Worm (Caenorhabditis elegans) whole organism, L4 larva: ENCODE results near the gene sftb-2.

ENCODE experiments used
- D1046.2 ChIP-seq: fragments of 200-800 bp; sonication (Bioruptor generic); IDR thresholded peaks from 2 replicates; pipeline ENCODE4 v1.3.6; 2022; ENCODE audit warnings: missing genetic modification characterization, missing compliant biosample characterization
- F10B5.3 ChIP-seq: sonication (generic microtip); optimal IDR thresholded peaks from 2 replicates; lab custom pipeline; 2016; ENCODE audit warnings: mild to moderate bottlenecking, missing genetic modification characterization, missing compliant biosample characterization
- F26F4.8 ChIP-seq: fragments of 200-800 bp; sonication (Bioruptor generic); conservative IDR thresholded peaks from 2 replicates; pipeline ENCODE4 v1.3.6; 2022; ENCODE audit warnings: missing genetic modification characterization, missing compliant biosample characterization
- F44E2.7 ChIP-seq: fragments of 200-800 bp; sonication (Bioruptor generic); IDR thresholded peaks from 2 replicates; pipeline ENCODE4 v2.1.2; 2022; ENCODE audit warnings: missing genetic modification characterization, missing compliant biosample characterization
- Y48G9A.11 ChIP-seq: fragments of 200-800 bp; sonication (Bioruptor generic); IDR thresholded peaks from 2 replicates; pipeline ENCODE4 v1.3.6; 2022; ENCODE audit warnings: missing genetic modification reagents, missing genetic modification characterization, missing compliant biosample characterization
- Y75B8A.6 ChIP-seq: fragments of 200-800 bp; sonication (Bioruptor generic); IDR thresholded peaks from 2 replicates; pipeline ENCODE4 v1.3.6; 2022; ENCODE audit warnings: missing genetic modification reagents, missing genetic modification characterization, missing compliant biosample characterization
- ZK337.2 ChIP-seq: fragments of 200-800 bp; sonication (Bioruptor generic); IDR thresholded peaks from 2 replicates; pipeline ENCODE4 v1.3.6; 2022; ENCODE audit warnings: missing genetic modification reagents, missing genetic modification characterization, missing compliant biosample characterization
- ama-1 ChIP-seq: fragments of 150-350 bp; optimal IDR thresholded peaks from 2 replicates; lab custom pipeline; 2014; ENCODE audit warnings: inconsistent platforms, mixed read lengths
- arid-1 ChIP-seq: fragments of 200-800 bp; sonication (Bioruptor generic); conservative IDR thresholded peaks from 2 replicates; pipeline ENCODE4 v1.3.6; 2022; ENCODE audit warnings: missing genetic modification reagents, missing genetic modification characterization, missing compliant biosample characterization
- ceh-20 ChIP-seq: fragments of 200-800 bp; sonication (Bioruptor generic); IDR thresholded peaks from 2 replicates; pipeline ENCODE4 v1.3.6; 2022; ENCODE audit warnings: missing genetic modification reagents, missing genetic modification characterization, missing compliant biosample characterization
- ceh-28 ChIP-seq: fragments of 150-350 bp; optimal IDR thresholded peaks from 2 replicates; lab custom pipeline; 2014; ENCODE audit warnings: missing biosample characterization, missing genetic modification reagents, missing genetic modification characterization
- ceh-62 ChIP-seq: sonication (generic microtip); optimal IDR thresholded peaks from 2 replicates; lab custom pipeline; 2017; ENCODE audit warnings: missing biosample characterization, missing genetic modification characterization
- ceh-82 ChIP-seq: sonication (generic microtip); optimal IDR thresholded peaks from 2 replicates; lab custom pipeline; 2017; ENCODE audit warnings: missing biosample characterization, missing genetic modification characterization
- ces-1 ChIP-seq: fragments of 150-350 bp; sonication (generic microtip); optimal IDR thresholded peaks from 4 replicates; lab custom pipeline; 2014; ENCODE audit warnings: missing biosample characterization, missing genetic modification reagents, missing genetic modification characterization
- daf-19 ChIP-seq: fragments of 200-800 bp; sonication (Bioruptor generic); conservative IDR thresholded peaks from 2 replicates; pipeline ENCODE4 v1.3.6; 2022; ENCODE audit warnings: missing genetic modification characterization, missing compliant biosample characterization
- dmd-6 ChIP-seq: fragments of 200-800 bp; sonication (Bioruptor generic); IDR thresholded peaks from 2 replicates; pipeline ENCODE4 v1.3.6; 2022; ENCODE audit warnings: missing genetic modification reagents, missing genetic modification characterization, missing compliant biosample characterization
- dmd-8 ChIP-seq: fragments of 200-800 bp; sonication (Bioruptor generic); IDR thresholded peaks from 2 replicates; pipeline ENCODE4 v1.3.6; 2022; ENCODE audit warnings: missing genetic modification characterization, missing compliant biosample characterization
- dmd-9 ChIP-seq: fragments of 200-800 bp; sonication (Bioruptor generic); IDR thresholded peaks from 2 replicates; pipeline ENCODE4 v1.3.6; 2022; ENCODE audit warnings: missing genetic modification reagents, missing genetic modification characterization, missing compliant biosample characterization
- duxl-1 ChIP-seq: sonication (generic microtip); optimal IDR thresholded peaks from 2 replicates; lab custom pipeline; 2016; ENCODE audit warnings: mild to moderate bottlenecking, missing genetic modification characterization, moderate library complexity, missing compliant biosample characterization; ENCODE audit not compliant: poor library complexity
- dve-1 ChIP-seq: sonication (generic microtip); optimal IDR thresholded peaks from 2 replicates; lab custom pipeline; 2017; ENCODE audit warnings: antibody characterized with exemption, mild to moderate bottlenecking, missing genetic modification characterization, missing compliant biosample characterization; ENCODE audit not compliant: insufficient read depth
- egl-43 ChIP-seq: fragments of 200-800 bp; sonication (Bioruptor generic); IDR thresholded peaks from 2 replicates; pipeline ENCODE4 v1.3.6; 2022; ENCODE audit warnings: missing genetic modification reagents, missing genetic modification characterization, missing compliant biosample characterization
- fkh-10 ChIP-seq: fragments of 150-350 bp; optimal IDR thresholded peaks from 2 replicates; lab custom pipeline; 2014; ENCODE audit warnings: missing biosample characterization, missing genetic modification reagents, missing genetic modification characterization
- fos-1 ChIP-seq: fragments of 150-350 bp; optimal IDR thresholded peaks from 2 replicates; lab custom pipeline; 2014; ENCODE audit warnings: missing biosample characterization, missing genetic modification characterization
- hmg-1.1 ChIP-seq: fragments of 200-800 bp; sonication (Bioruptor generic); IDR thresholded peaks from 2 replicates; pipeline ENCODE4 v1.3.6; 2022; ENCODE audit warnings: missing genetic modification reagents, missing genetic modification characterization, missing compliant biosample characterization
- lin-13 ChIP-seq: fragments of 150-350 bp; optimal IDR thresholded peaks from 2 replicates; lab custom pipeline; 2014; ENCODE audit warnings: missing biosample characterization, missing genetic modification reagents, missing genetic modification characterization
- lin-15B ChIP-seq: fragments of 150-350 bp; sonication (generic microtip); optimal IDR thresholded peaks from 3 replicates; lab custom pipeline; 2014; ENCODE audit warnings: missing biosample characterization, missing genetic modification characterization
- lin-29 ChIP-seq: fragments of 200-800 bp; sonication (Bioruptor generic); IDR thresholded peaks from 2 replicates; pipeline ENCODE4 v1.3.6; 2022; ENCODE audit warnings: missing genetic modification reagents, missing genetic modification characterization, missing compliant biosample characterization
- lin-38 ChIP-seq: fragments of 200-800 bp; sonication (Bioruptor generic); IDR thresholded peaks from 2 replicates; pipeline ENCODE4 v1.3.6; 2022; ENCODE audit warnings: missing genetic modification reagents, missing genetic modification characterization, missing compliant biosample characterization
- lsy-2 ChIP-seq, 2 experiments: fragments of 150-350 bp in 1 of 2; sonication (generic microtip) in 1 of 2; optimal IDR thresholded peaks; 2 replicates each; lab custom pipeline; 2014 to 2017; ENCODE audit warnings: missing biosample characterization in 2 of 2, missing genetic modification characterization in 2 of 2
- madf-5 ChIP-seq, 2 experiments: fragments of 200-800 bp; sonication (Bioruptor generic); IDR thresholded peaks; 2 replicates each; pipeline ENCODE4 v1.3.6; 2022; ENCODE audit warnings: missing compliant biosample characterization in 2 of 2, missing genetic modification characterization in 2 of 2
- mdt-29 ChIP-seq: fragments of 200-800 bp; sonication (Bioruptor generic); IDR thresholded peaks from 2 replicates; pipeline ENCODE4 v1.3.6; 2022; ENCODE audit warnings: missing genetic modification reagents, missing genetic modification characterization, missing compliant biosample characterization
- mep-1 ChIP-seq: fragments of 150-350 bp; sonication (generic microtip); optimal IDR thresholded peaks from 3 replicates; lab custom pipeline; 2014; ENCODE audit warnings: missing biosample characterization, missing genetic modification characterization
- mes-2 ChIP-seq: sonication (generic microtip); optimal IDR thresholded peaks from 2 replicates; lab custom pipeline; 2016; ENCODE audit warnings: missing genotype, mild to moderate bottlenecking, missing genetic modification characterization, missing compliant biosample characterization; ENCODE audit not compliant: poor library complexity, severe bottlenecking
- nhr-102 ChIP-seq: sonication (generic microtip); optimal IDR thresholded peaks from 2 replicates; lab custom pipeline; 2016; ENCODE audit warnings: mild to moderate bottlenecking, missing genetic modification characterization, moderate library complexity, missing compliant biosample characterization
- nhr-11 ChIP-seq: fragments of 150-350 bp; optimal IDR thresholded peaks from 2 replicates; lab custom pipeline; 2014; ENCODE audit warnings: missing biosample characterization, missing genetic modification characterization
- nhr-237 ChIP-seq: sonication (generic microtip); optimal IDR thresholded peaks from 2 replicates; lab custom pipeline; 2017; ENCODE audit warnings: missing biosample characterization, missing genetic modification characterization
- nhr-28 ChIP-seq: fragments of 150-350 bp; optimal IDR thresholded peaks from 2 replicates; lab custom pipeline; 2014; ENCODE audit warnings: missing biosample characterization, missing genetic modification characterization
- nhr-76 ChIP-seq: fragments of 150-350 bp; optimal IDR thresholded peaks from 2 replicates; lab custom pipeline; 2014; ENCODE audit warnings: missing biosample characterization, missing genetic modification characterization
- saeg-2 ChIP-seq: fragments of 200-800 bp; sonication (Bioruptor generic); IDR thresholded peaks from 2 replicates; pipeline ENCODE4 v1.3.6; 2022; ENCODE audit warnings: missing genetic modification reagents, missing genetic modification characterization, missing compliant biosample characterization
- sdz-12 ChIP-seq: fragments of 200-800 bp; sonication (Bioruptor generic); optimal IDR thresholded peaks from 2 replicates; lab custom pipeline; 2018; ENCODE audit warnings: mild to moderate bottlenecking, missing genetic modification characterization, missing compliant biosample characterization
- set-16 ChIP-seq: fragments of 200-800 bp; sonication (Bioruptor generic); IDR thresholded peaks from 2 replicates; pipeline ENCODE4 v1.3.6; 2022; ENCODE audit warnings: missing genetic modification reagents, missing genetic modification characterization, missing compliant biosample characterization
- skn-1 ChIP-seq: fragments of 150-350 bp; optimal IDR thresholded peaks from 2 replicates; lab custom pipeline; 2014; ENCODE audit warnings: missing biosample characterization, missing genetic modification characterization
- snpc-1.2 ChIP-seq: fragments of 200-800 bp; sonication (Bioruptor generic); IDR thresholded peaks from 2 replicates; pipeline ENCODE4 v1.3.6; 2022; ENCODE audit warnings: missing genetic modification reagents, missing genetic modification characterization, missing compliant biosample characterization
- snpc-4 ChIP-seq: fragments of 150-350 bp; optimal IDR thresholded peaks from 2 replicates; lab custom pipeline; 2014; ENCODE audit warnings: missing biosample characterization, missing genetic modification characterization
- spr-1 ChIP-seq: sonication (generic microtip); optimal IDR thresholded peaks from 2 replicates; lab custom pipeline; 2016; ENCODE audit warnings: mild to moderate bottlenecking, missing genetic modification characterization, missing compliant biosample characterization
- tra-1 ChIP-seq: fragments of 200-800 bp; sonication (Bioruptor generic); IDR thresholded peaks from 2 replicates; pipeline ENCODE4 v1.3.6; 2022; ENCODE audit warnings: missing genetic modification reagents, missing genetic modification characterization, missing compliant biosample characterization
- unc-130 ChIP-seq: sonication (generic microtip); optimal IDR thresholded peaks from 2 replicates; lab custom pipeline; 2016; ENCODE audit warnings: missing genetic modification reagents, missing genetic modification characterization, missing compliant biosample characterization
- unc-62 ChIP-seq, 3 experiments: fragments of 150-350 bp in 1 of 3; sonication (generic microtip); optimal IDR thresholded peaks in 2 of 3; peaks in 1 of 3; 1 replicate in 1 of 3; 2 replicates in 2 of 3; lab custom pipeline; 2014 to 2017; ENCODE audit warnings: missing biosample characterization in 3 of 3, missing genetic modification characterization in 3 of 3, missing genetic modification reagents in 3 of 3, missing genotype in 1 of 3
- vab-7 ChIP-seq: fragments of 200-800 bp; sonication (Bioruptor generic); IDR thresholded peaks from 2 replicates; pipeline ENCODE4 v1.3.6; 2022; ENCODE audit warnings: missing genetic modification reagents, missing genetic modification characterization, missing compliant biosample characterization
- zag-1 ChIP-seq: fragments of 150-350 bp; optimal IDR thresholded peaks from 2 replicates; lab custom pipeline; 2014; ENCODE audit warnings: missing biosample characterization, missing genetic modification characterization
- zfp-3 ChIP-seq: fragments of 200-800 bp; sonication (Bioruptor generic); conservative IDR thresholded peaks from 2 replicates; pipeline ENCODE4 v1.3.6; 2022; ENCODE audit warnings: missing genetic modification reagents, missing genetic modification characterization, missing compliant biosample characterization
- zip-2 ChIP-seq: fragments of 150-350 bp; optimal IDR thresholded peaks from 2 replicates; lab custom pipeline; 2014; ENCODE audit warnings: missing biosample characterization, missing genetic modification characterization
- ztf-7 ChIP-seq: fragments of 150-350 bp; optimal IDR thresholded peaks from 2 replicates; lab custom pipeline; 2014; ENCODE audit warnings: missing biosample characterization, missing genetic modification characterization

sftb-2 gene

DNA sequence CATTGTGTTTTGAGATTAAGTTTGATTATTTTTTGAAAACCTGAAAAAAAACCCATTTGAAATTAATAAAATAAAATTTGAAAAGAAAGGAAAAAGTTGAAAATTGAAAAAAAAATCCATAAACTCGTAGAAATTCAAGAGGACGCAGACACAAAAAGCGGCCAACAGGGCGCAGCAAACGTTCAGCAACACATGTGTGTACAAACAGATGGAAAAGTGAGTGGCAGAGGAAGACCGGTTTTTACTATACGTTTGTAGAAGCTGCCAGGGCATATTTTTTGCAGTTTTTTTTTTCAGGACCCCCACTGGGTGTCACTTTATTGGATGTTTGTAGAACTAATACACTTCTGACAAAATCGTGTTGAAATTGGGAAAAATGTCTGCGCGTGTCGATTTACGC is 5.3 kb upstream of the sftb-2 start, which contains the start of gene cgp-1 (continued):
- no peak for TF ChIP-seq sdz-12
- TF ChIP-seq saeg-2 (GFP tag; lab: Robert Waterston, UW) = no peak
- TF ChIP-seq daf-19 = no peak
- TF ChIP-seq F26F4.8 (GFP tag; lab: Robert Waterston, UW) = no peak
- TF ChIP-seq arid-1 = no peak
- TF ChIP-seq ceh-20 (GFP tag; lab: Robert Waterston, UW) = no peak
- TF ChIP-seq nhr-11 (tag; lab: Kevin White, UChicago) = no peak
- no peak for TF ChIP-seq Y48G9A.11 (GFP tag; lab: Robert Waterston, UW)
- TF ChIP-seq lin-13 = no peak
- TF ChIP-seq dmd-9 (GFP tag; lab: Robert Waterston, UW) = no peak
- no peak for TF ChIP-seq dve-1 (tag; lab: Kevin White, UChicago)
- TF ChIP-seq fos-1 = no peak
- no peak for TF ChIP-seq egl-43 (GFP tag; lab: Robert Waterston, UW)
- TF ChIP-seq ces-1 = no peak
- peak; percentile 46 for TF ChIP-seq mes-2 (tag; lab: Kevin White, UChicago)
- no peak for TF ChIP-seq zag-1 (tag; lab: Kevin White, UChicago)
- TF ChIP-seq mdt-29 (GFP tag; lab: Robert Waterston, UW) = no peak
- no peak for TF ChIP-seq ceh-62
- TF ChIP-seq snpc-4 (tag; lab: Kevin White, UChicago) = no peak
- TF ChIP-seq F44E2.7 (GFP tag; lab: Robert Waterston, UW) = no peak
- no peak for TF ChIP-seq F10B5.3 (tag; lab: Kevin White, UChicago)
- TF ChIP-seq nhr-28 (tag; lab: Kevin White, UChicago) = peak; percentile 30
- TF ChIP-seq dmd-6 (GFP tag; lab: Robert Waterston, UW) = no peak
- TF ChIP-seq D1046.2 (GFP tag; lab: Robert Waterston, UW) = no peak
- no peak for TF ChIP-seq ceh-28 (tag; lab: Kevin White, UChicago)
- no peak for TF ChIP-seq ztf-7 (tag; lab: Kevin White, UChicago)
- no peak for TF ChIP-seq tra-1 (GFP tag; lab: Robert Waterston, UW)
- no peak for TF ChIP-seq snpc-1.2 (GFP tag; lab: Robert Waterston, UW)
- no peak for TF ChIP-seq fkh-10 (GFP tag; lab: Kevin White, UChicago)
- TF ChIP-seq madf-5 (GFP tag; IDR thresholded peaks at IDR 0.05; lab: Robert Waterston, UW) = no peak
- no peak for TF ChIP-seq nhr-237
- TF ChIP-seq set-16 (GFP tag; lab: Robert Waterston, UW) = no peak
- TF ChIP-seq nhr-102 (tag; lab: Kevin White, UChicago) = no peak
- TF ChIP-seq lin-29 (GFP tag; lab: Robert Waterston, UW) = no peak
- TF ChIP-seq lsy-2 (tag; optimal IDR thresholded peaks at IDR 0.05; lab: Kevin White, UChicago) = no peak
- TF ChIP-seq duxl-1 (tag; lab: Kevin White, UChicago) = no peak
- no peak for TF ChIP-seq lin-15B (tag; lab: Kevin White, UChicago)
- no peak for TF ChIP-seq vab-7 (GFP tag; lab: Robert Waterston, UW)
- no peak for TF ChIP-seq spr-1 (tag; lab: Kevin White, UChicago)
- TF ChIP-seq zip-2 (tag; lab: Kevin White, UChicago) = no peak
- peak; percentile 42 for TF ChIP-seq mep-1 (tag; lab: Kevin White, UChicago)
- no peak for TF ChIP-seq unc-130 (GFP tag; lab: Kevin White, UChicago)
- TF ChIP-seq ceh-82 (tag; lab: Kevin White, UChicago) = no peak
- TF ChIP-seq skn-1 = no peak
- 0 out of 2 replicates have a peak, but pooled peaks have one; percentile 26 for TF ChIP-seq hmg-1.1 (GFP tag; lab: Robert Waterston, UW)
- TF ChIP-seq nhr-76 (tag; lab: Kevin White, UChicago) = no peak
- TF ChIP-seq zfp-3 (GFP tag; lab: Robert Waterston, UW) = no peak
- no peak for TF ChIP-seq ZK337.2 (GFP tag; lab: Robert Waterston, UW)
- TF ChIP-seq Y75B8A.6 (GFP tag; lab: Robert Waterston, UW) = no peak
- TF ChIP-seq dmd-8 (GFP tag; lab: Robert Waterston, UW) = no peak
- TF ChIP-seq ama-1 (lab: Kevin White, UChicago) = no peak
- TF ChIP-seq unc-62 (GFP tag; optimal IDR thresholded peaks at IDR 0.05 in 1 of 2; lab: Kevin White, UChicago) = no peak
- TF ChIP-seq unc-62 (tag; optimal IDR thresholded peaks at IDR 0.05; lab: Kevin White, UChicago) = no peak
- TF ChIP-seq lin-38 = peak; percentile 32
